Worm (Caenorhabditis elegans) whole organism, L4 larva: Measurements from ENCODE around the gene atn-1.

ENCODE experiments used
- snpc-1.2 ChIP-seq: fragments of 200-800 bp; sonication (Bioruptor generic); IDR thresholded peaks from 2 replicates; pipeline ENCODE4 v1.3.6; 2022; ENCODE audit warnings: missing genetic modification reagents, missing genetic modification characterization, missing compliant biosample characterization
- unc-62 ChIP-seq, 3 experiments: fragments of 150-350 bp in 1 of 3; sonication (generic microtip); optimal IDR thresholded peaks in 2 of 3; peaks in 1 of 3; 1 replicate in 1 of 3; 2 replicates in 2 of 3; lab custom pipeline; 2014 to 2017; ENCODE audit warnings: missing biosample characterization in 3 of 3, missing genetic modification characterization in 3 of 3, missing genetic modification reagents in 3 of 3, missing genotype in 1 of 3
- vab-7 ChIP-seq: fragments of 200-800 bp; sonication (Bioruptor generic); IDR thresholded peaks from 2 replicates; pipeline ENCODE4 v1.3.6; 2022; ENCODE audit warnings: missing genetic modification reagents, missing genetic modification characterization, missing compliant biosample characterization

DNA sequence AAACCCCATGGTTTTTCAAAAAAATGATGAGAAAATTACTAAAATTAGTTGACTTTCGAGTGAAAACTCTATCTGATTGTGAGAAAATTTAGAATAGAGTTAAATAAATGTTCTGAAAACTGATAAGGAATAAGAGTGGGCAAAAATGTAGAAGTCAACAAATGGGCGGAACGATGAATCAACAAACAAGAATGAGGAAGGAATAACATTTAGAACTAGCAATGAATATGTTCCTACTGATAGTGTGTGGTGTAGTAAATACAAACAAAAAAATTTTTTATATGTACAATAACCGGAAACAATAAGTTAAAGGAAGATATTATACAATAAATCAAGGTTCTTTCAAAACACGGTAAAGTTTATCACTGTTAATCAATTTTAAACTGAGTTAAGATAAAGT is 34.5 kb upstream of the atn-1 start, which contains the start of gene pals-39:
- TF ChIP-seq unc-62 (GFP tag; optimal IDR thresholded peaks at IDR 0.05 in 1 of 2; lab: Kevin White, UChicago) (no peak), unc-62 (tag; optimal IDR thresholded peaks at IDR 0.05; lab: Kevin White, UChicago) (no peak), vab-7 (GFP tag; lab: Robert Waterston, UW) (no peak), snpc-1.2 (no peak)
